Fruit fly (Drosophila melanogaster) whole organism, prepupa: Measurements from ENCODE around the gene CycH.

ENCODE experiments used
- Blimp-1 ChIP-seq: fragments of 200-800 bp; sonication (Bioruptor generic); optimal IDR thresholded peaks from 3 replicates; lab custom pipeline; 2017; ENCODE audit warnings: missing biosample characterization, missing genetic modification characterization, mild to moderate bottlenecking, moderate library complexity, missing genetic modification reagents
- CG10631 ChIP-seq: fragments of 200-800 bp; sonication (Bioruptor generic); optimal IDR thresholded peaks from 2 replicates; lab custom pipeline; 2016; ENCODE audit warnings: missing biosample characterization, missing genetic modification characterization
- CG10669 ChIP-seq: fragments of 200-800 bp; sonication (Bioruptor generic); optimal IDR thresholded peaks from 3 replicates; lab custom pipeline; 2018; ENCODE audit warnings: missing biosample characterization, mild to moderate bottlenecking, missing genetic modification characterization, moderate library complexity
- CG11294 ChIP-seq: fragments of 200-800 bp; sonication (Bioruptor generic); IDR thresholded peaks from 2 replicates; pipeline ENCODE4 v1.3.6; 2022; ENCODE audit warnings: missing biosample characterization, missing genetic modification characterization
- CG11762 ChIP-seq: fragments of 200-800 bp; sonication (Bioruptor generic); optimal IDR thresholded peaks from 3 replicates; lab custom pipeline; 2016; ENCODE audit warnings: missing biosample characterization, missing genetic modification characterization; ENCODE audit not compliant: insufficient read depth
- CG11902 ChIP-seq: fragments of 200-800 bp; sonication (Bioruptor generic); optimal IDR thresholded peaks from 3 replicates; lab custom pipeline; 2016; ENCODE audit warnings: missing biosample characterization, missing genetic modification characterization
- CG1621 ChIP-seq: fragments of 200-800 bp; sonication (Bioruptor generic); optimal IDR thresholded peaks from 3 replicates; lab custom pipeline; 2018; ENCODE audit warnings: missing biosample characterization, mild to moderate bottlenecking, missing genetic modification characterization
- CG3032 ChIP-seq: fragments of 200-800 bp; optimal IDR thresholded peaks from 2 replicates; lab custom pipeline; 2019; ENCODE audit warnings: missing biosample characterization, mild to moderate bottlenecking, missing genetic modification characterization, moderate library complexity
- CG31627 ChIP-seq: fragments of 200-800 bp; sonication (Bioruptor generic); optimal IDR thresholded peaks from 3 replicates; lab custom pipeline; 2016; ENCODE audit warnings: missing biosample characterization, missing genetic modification characterization
- CG34406 ChIP-seq: fragments of 200-800 bp; sonication (Bioruptor generic); optimal IDR thresholded peaks from 3 replicates; lab custom pipeline; 2016; ENCODE audit warnings: missing biosample characterization, missing genetic modification characterization
- CG6163 ChIP-seq: fragments of 200-800 bp; sonication (Bioruptor generic); IDR thresholded peaks from 3 replicates; pipeline ENCODE4 v1.3.6; 2022; ENCODE audit warnings: missing biosample characterization, missing genetic modification characterization
- CG6808 ChIP-seq: fragments of 200-800 bp; sonication (Bioruptor generic); optimal IDR thresholded peaks from 3 replicates; lab custom pipeline; 2017; ENCODE audit warnings: missing biosample characterization, missing genetic modification characterization, mild to moderate bottlenecking, moderate library complexity, missing genetic modification reagents
- CG6854 ChIP-seq: fragments of 200-800 bp; sonication (Bioruptor generic); optimal IDR thresholded peaks from 2 replicates; lab custom pipeline; 2017; ENCODE audit warnings: missing biosample characterization, mild to moderate bottlenecking, missing genetic modification characterization
- CG8119 ChIP-seq: fragments of 200-800 bp; sonication (Bioruptor generic); IDR thresholded peaks from 3 replicates; pipeline ENCODE4 v1.3.6; 2022; ENCODE audit warnings: missing biosample characterization, missing genetic modification characterization
- CG8319 ChIP-seq: fragments of 200-800 bp; sonication (Bioruptor generic); optimal IDR thresholded peaks from 3 replicates; lab custom pipeline; 2016; ENCODE audit warnings: missing biosample characterization, missing genetic modification characterization
- CG9139 ChIP-seq: fragments of 200-800 bp; sonication (Bioruptor generic); optimal IDR thresholded peaks from 3 replicates; lab custom pipeline; 2017; ENCODE audit warnings: missing biosample characterization, mild to moderate bottlenecking, missing genetic modification characterization
- Eip75B ChIP-seq: fragments of 200-800 bp; sonication (Bioruptor generic); optimal IDR thresholded peaks from 3 replicates; lab custom pipeline; 2016; ENCODE audit warnings: missing biosample characterization, missing genetic modification characterization
- Eip78C ChIP-seq: fragments of 200-800 bp; sonication (Bioruptor generic); peaks from one replicate; lab custom pipeline; 2016; ENCODE audit warnings: missing biosample characterization, missing genetic modification characterization
- Eip93F ChIP-seq: fragments of 200-800 bp; sonication (Bioruptor generic); optimal IDR thresholded peaks from 2 replicates; lab custom pipeline; 2016; ENCODE audit warnings: missing biosample characterization, mild to moderate bottlenecking, missing genetic modification characterization
- Ets21C ChIP-seq: fragments of 200-800 bp; sonication (Bioruptor generic); optimal IDR thresholded peaks from 3 replicates; lab custom pipeline; 2016; ENCODE audit warnings: missing biosample characterization, missing genetic modification characterization
- Gug ChIP-seq: fragments of 200-800 bp; sonication (Bioruptor generic); IDR thresholded peaks from 2 replicates; pipeline ENCODE4 v1.3.6; 2022; ENCODE audit warnings: missing biosample characterization, missing genetic modification characterization
- Hr39 ChIP-seq: fragments of 200-800 bp; sonication (Bioruptor generic); optimal IDR thresholded peaks from 2 replicates; lab custom pipeline; 2016; ENCODE audit warnings: missing biosample characterization, missing genetic modification characterization
- Hr4 ChIP-seq: fragments of 200-800 bp; sonication (Bioruptor generic); optimal IDR thresholded peaks from 3 replicates; lab custom pipeline; 2016; ENCODE audit warnings: missing biosample characterization, missing genetic modification characterization
- Lpt ChIP-seq: fragments of 200-800 bp; sonication (Bioruptor generic); optimal IDR thresholded peaks from 3 replicates; lab custom pipeline; 2016; ENCODE audit warnings: missing biosample characterization, missing genetic modification characterization
- Met ChIP-seq: fragments of 200-800 bp; sonication (Bioruptor generic); optimal IDR thresholded peaks from 3 replicates; lab custom pipeline; 2016; ENCODE audit warnings: missing biosample characterization, missing genetic modification characterization
- Smox ChIP-seq: fragments of 200-800 bp; sonication (Bioruptor generic); optimal IDR thresholded peaks from 3 replicates; lab custom pipeline; 2016; ENCODE audit warnings: missing biosample characterization, missing genetic modification characterization
- Sox102F ChIP-seq: fragments of 200-800 bp; sonication (Bioruptor generic); optimal IDR thresholded peaks from 2 replicates; lab custom pipeline; 2016; ENCODE audit warnings: missing biosample characterization, mild to moderate bottlenecking, missing genetic modification characterization
- Sox14 ChIP-seq: fragments of 200-800 bp; sonication (Bioruptor generic); optimal IDR thresholded peaks from 3 replicates; lab custom pipeline; 2016; ENCODE audit warnings: missing biosample characterization, missing genetic modification characterization
- achi ChIP-seq: fragments of 200-800 bp; sonication (Bioruptor generic); optimal IDR thresholded peaks from 3 replicates; lab custom pipeline; 2016; ENCODE audit warnings: missing biosample characterization, missing genetic modification characterization
- acj6 ChIP-seq: fragments of 200-800 bp; sonication (Bioruptor generic); optimal IDR thresholded peaks from 3 replicates; lab custom pipeline; 2016; ENCODE audit warnings: missing biosample characterization, missing genetic modification characterization
- cyc ChIP-seq: fragments of 200-800 bp; sonication (Bioruptor generic); optimal IDR thresholded peaks from 3 replicates; lab custom pipeline; 2016; ENCODE audit warnings: missing biosample characterization, missing genetic modification characterization
- dac ChIP-seq: fragments of 200-800 bp; sonication (Bioruptor generic); optimal IDR thresholded peaks from 2 replicates; lab custom pipeline; 2017; ENCODE audit warnings: missing biosample characterization, mild to moderate bottlenecking, missing genetic modification characterization
- dsx ChIP-seq: fragments of 200-800 bp; optimal IDR thresholded peaks from 3 replicates; lab custom pipeline; 2019; ENCODE audit warnings: missing biosample characterization, mild to moderate bottlenecking, missing genetic modification characterization, moderate library complexity; ENCODE audit not compliant: poor library complexity, severe bottlenecking
- eg ChIP-seq: fragments of 200-800 bp; sonication (Bioruptor generic); IDR thresholded peaks from 3 replicates; pipeline ENCODE4 v1.3.6; 2022; ENCODE audit warnings: missing biosample characterization, missing genetic modification characterization
- esn ChIP-seq: fragments of 200-800 bp; sonication (Bioruptor generic); optimal IDR thresholded peaks from 2 replicates; lab custom pipeline; 2016; ENCODE audit warnings: missing biosample characterization, mild to moderate bottlenecking, missing genetic modification characterization, moderate library complexity
- fd59A ChIP-seq: fragments of 200-800 bp; sonication (Bioruptor generic); optimal IDR thresholded peaks from 2 replicates; lab custom pipeline; 2017; ENCODE audit warnings: missing biosample characterization, mild to moderate bottlenecking, missing genetic modification characterization, missing genetic modification reagents
- fkh ChIP-seq: fragments of 200-800 bp; sonication (Bioruptor generic); optimal IDR thresholded peaks from 3 replicates; lab custom pipeline; 2017; ENCODE audit warnings: missing biosample characterization, mild to moderate bottlenecking, missing genetic modification characterization, moderate library complexity
- net ChIP-seq: fragments of 200-800 bp; sonication (Bioruptor generic); optimal IDR thresholded peaks from 3 replicates; lab custom pipeline; 2016; ENCODE audit warnings: missing biosample characterization, missing genetic modification characterization
- pdm3 ChIP-seq: fragments of 200-800 bp; sonication (Bioruptor generic); optimal IDR thresholded peaks from 3 replicates; lab custom pipeline; 2016; ENCODE audit warnings: missing biosample characterization, missing genetic modification characterization
- salr ChIP-seq, 2 experiments: fragments of 200-800 bp; sonication (Bioruptor generic); optimal IDR thresholded peaks; 3 replicates each; lab custom pipeline; 2016 to 2018; ENCODE audit warnings: missing biosample characterization in 2 of 2, missing genetic modification characterization in 2 of 2, mild to moderate bottlenecking in 1 of 2
- spab ChIP-seq: fragments of 200-800 bp; sonication (Bioruptor generic); optimal IDR thresholded peaks from 2 replicates; lab custom pipeline; 2017; ENCODE audit warnings: missing biosample characterization, mild to moderate bottlenecking, missing genetic modification characterization, missing genetic modification reagents
- svp ChIP-seq: fragments of 200-800 bp; sonication (Bioruptor generic); peaks from one replicate; lab custom pipeline; 2016; ENCODE audit warnings: missing biosample characterization, missing genetic modification characterization
- topi ChIP-seq: fragments of 200-800 bp; sonication (Bioruptor generic); optimal IDR thresholded peaks from 3 replicates; lab custom pipeline; 2016; ENCODE audit warnings: missing biosample characterization, missing genetic modification characterization
- vri ChIP-seq: fragments of 200-800 bp; sonication (Bioruptor generic); optimal IDR thresholded peaks from 3 replicates; lab custom pipeline; 2016; ENCODE audit warnings: missing biosample characterization, mild to moderate bottlenecking, missing genetic modification characterization

The CycH gene

dm6 chr3L:21839720-21840641, 18.2 kb downstream of the CycH start (continued):
- TF ChIP-seq CG10669 (GFP tag; lab: Kevin White, UChicago) (peak; percentile 95), pdm3 (peak; percentile 97), CG9139 (GFP tag; lab: Kevin White, UChicago) (peak; percentile 82), CG6163 (GFP tag; lab: Robert Waterston, UW) (peak; percentile 94), Ets21C (GFP tag; lab: Kevin White, UChicago) (peak; percentile 96), CG10631 (peak; percentile 95), CG11902 (GFP tag; lab: Kevin White, UChicago) (peak; percentile 92), Lpt (GFP tag; lab: Kevin White, UChicago) (peak; percentile 95), CG34406 (GFP tag; lab: Kevin White, UChicago) (peak; percentile 95), Hr4 (GFP tag; lab: Kevin White, UChicago) (peak; percentile 98), CG8319 (GFP tag; lab: Kevin White, UChicago) (peak; percentile 88), CG6808 (GFP tag; lab: Kevin White, UChicago) (peak; percentile 95), CG31627 (GFP tag; lab: Kevin White, UChicago) (peak; percentile 97), fd59A (GFP tag; lab: Kevin White, UChicago) (peak; percentile 92), achi (peak; percentile 95), CG6854 (GFP tag; lab: Kevin White, UChicago) (peak; percentile 95), Met (peak; percentile 97), svp (GFP tag; lab: Kevin White, UChicago) (peak; percentile 99), salr (GFP tag; optimal IDR thresholded peaks at IDR 0.05; lab: Kevin White, UChicago) (peak; percentile 83 to 98), vri (GFP tag; lab: Kevin White, UChicago) (peak; percentile 91), Gug (GFP tag; lab: Robert Waterston, UW) (peak; percentile 86), Smox (GFP tag; lab: Kevin White, UChicago) (peak; percentile 97), acj6 (GFP tag; lab: Kevin White, UChicago) (peak; percentile 96), CG11762 (GFP tag; lab: Kevin White, UChicago) (peak; percentile 93), topi (GFP tag; lab: Kevin White, UChicago) (peak; percentile 97), Eip75B (GFP tag; lab: Kevin White, UChicago) (peak; percentile 98), net (GFP tag; lab: Kevin White, UChicago) (peak; percentile 97), spab (GFP tag; lab: Kevin White, UChicago) (peak; percentile 95)
- TF ChIP-seq, all 60 proteins: peak for 60

dm6 chr3L:21840642-21840987, 18.8 kb downstream of the CycH start:
- TF ChIP-seq CG8319 (GFP tag; lab: Kevin White, UChicago) (no peak), CG10669 (GFP tag; lab: Kevin White, UChicago) (no peak)

dm6 chr3L:21841079-21841478, 19.3 kb downstream of the CycH start, which contains the start of gene P5CDh1:
P5CDh1 (minus strand) TSS chr3L:21841356.
- TF ChIP-seq Sox102F (no peak), Hr39 (GFP tag; lab: Kevin White, UChicago) (no peak), CG8119 (GFP tag; lab: Robert Waterston, UW) (no peak), cyc (peak; percentile 25), dac (no peak), CG9139 (GFP tag; lab: Kevin White, UChicago) (no peak), fkh (GFP tag; lab: Kevin White, UChicago) (peak; percentile 25), Gug (GFP tag; lab: Robert Waterston, UW) (no peak), pdm3 (no peak), CG11762 (GFP tag; lab: Kevin White, UChicago) (no peak), Blimp-1 (GFP tag; lab: Kevin White, UChicago) (no peak), esn (GFP tag; lab: Kevin White, UChicago) (no peak), CG34406 (GFP tag; lab: Kevin White, UChicago) (no peak), CG3032 (tag; lab: Kevin White, UChicago) (peak; percentile 11), CG1621 (tag; lab: Kevin White, UChicago) (peak; percentile 65), CG8319 (GFP tag; lab: Kevin White, UChicago) (no peak), CG31627 (GFP tag; lab: Kevin White, UChicago) (no peak), CG11294 (0 out of 2 replicates have a peak, but pooled peaks have one; percentile 10), dsx (GFP tag; lab: Kevin White, UChicago) (peak; percentile 74), Eip78C (GFP tag; lab: Kevin White, UChicago) (peak; percentile 43), eg (GFP tag; lab: Robert Waterston, UW) (peak; percentile 66; the same call in 2 of the 3 replicates), Sox14 (GFP tag; lab: Kevin White, UChicago) (peak; percentile 45), CG6854 (GFP tag; lab: Kevin White, UChicago) (no peak), Eip93F (GFP tag; lab: Kevin White, UChicago) (no peak), vri (GFP tag; lab: Kevin White, UChicago) (peak; percentile 85), CG6808 (GFP tag; lab: Kevin White, UChicago) (no peak), topi (GFP tag; lab: Kevin White, UChicago) (no peak)
